Worm (Caenorhabditis elegans) whole organism, L4 larva: Measurements from ENCODE around the gene F54F2.7.
A peak's percentile ranks its signal among the peaks of the same experiment; 100 is the strongest.

Experiments
- F26F4.8 ChIP-seq: fragments of 200-800 bp; sonication (Bioruptor generic); conservative IDR thresholded peaks from 2 replicates; pipeline ENCODE4 v1.3.6; 2022; ENCODE audit warnings: missing genetic modification characterization, missing compliant biosample characterization
- T26A8.4 ChIP-seq: fragments of 200-800 bp; sonication (Bioruptor generic); IDR thresholded peaks from 2 replicates; pipeline ENCODE4 v1.3.6; 2022; ENCODE audit warnings: missing genetic modification characterization, missing compliant biosample characterization
- Y48G9A.11 ChIP-seq: fragments of 200-800 bp; sonication (Bioruptor generic); IDR thresholded peaks from 2 replicates; pipeline ENCODE4 v1.3.6; 2022; ENCODE audit warnings: missing genetic modification reagents, missing genetic modification characterization, missing compliant biosample characterization
- ZK546.5 ChIP-seq, 2 experiments: sonication (generic microtip); optimal IDR thresholded peaks; 2 replicates each; lab custom pipeline; 2017; ENCODE audit warnings: missing biosample characterization in 2 of 2, missing genetic modification characterization in 2 of 2
- arid-1 ChIP-seq: fragments of 200-800 bp; sonication (Bioruptor generic); conservative IDR thresholded peaks from 2 replicates; pipeline ENCODE4 v1.3.6; 2022; ENCODE audit warnings: missing genetic modification reagents, missing genetic modification characterization, missing compliant biosample characterization
- attf-4 ChIP-seq: sonication (generic microtip); optimal IDR thresholded peaks from 3 replicates; lab custom pipeline; 2017; ENCODE audit warnings: missing biosample characterization, missing genetic modification characterization
- ceh-32 ChIP-seq: sonication (generic microtip); optimal IDR thresholded peaks from 2 replicates; lab custom pipeline; 2016; ENCODE audit warnings: mild to moderate bottlenecking, missing genetic modification characterization, missing compliant biosample characterization; ENCODE audit not compliant: poor library complexity
- ceh-44 ChIP-seq: fragments of 200-800 bp; sonication (Bioruptor generic); IDR thresholded peaks from 2 replicates; pipeline ENCODE4 v1.3.6; 2022; ENCODE audit warnings: missing genetic modification reagents, missing genetic modification characterization, missing compliant biosample characterization
- ceh-62 ChIP-seq: sonication (generic microtip); optimal IDR thresholded peaks from 2 replicates; lab custom pipeline; 2017; ENCODE audit warnings: missing biosample characterization, missing genetic modification characterization
- ces-1 ChIP-seq: fragments of 150-350 bp; sonication (generic microtip); optimal IDR thresholded peaks from 4 replicates; lab custom pipeline; 2014; ENCODE audit warnings: missing biosample characterization, missing genetic modification reagents, missing genetic modification characterization
- daf-12 ChIP-seq: fragments of 150-350 bp; optimal IDR thresholded peaks from 2 replicates; lab custom pipeline; 2014; ENCODE audit warnings: missing biosample characterization, missing genetic modification reagents, missing genetic modification characterization
- daf-16 ChIP-seq, 3 experiments: sonication (generic microtip); optimal IDR thresholded peaks; 2 replicates each; lab custom pipeline; 2016 to 2017; ENCODE audit warnings: missing genetic modification characterization in 3 of 3, missing genetic modification reagents in 3 of 3, mild to moderate bottlenecking in 2 of 3, missing compliant biosample characterization in 2 of 3, missing biosample characterization in 1 of 3, moderate library complexity in 1 of 3
- dmd-9 ChIP-seq: fragments of 200-800 bp; sonication (Bioruptor generic); IDR thresholded peaks from 2 replicates; pipeline ENCODE4 v1.3.6; 2022; ENCODE audit warnings: missing genetic modification reagents, missing genetic modification characterization, missing compliant biosample characterization
- hlh-30 ChIP-seq: sonication (generic microtip); optimal IDR thresholded peaks from 2 replicates; lab custom pipeline; 2017; ENCODE audit warnings: antibody characterized with exemption, mild to moderate bottlenecking, missing genetic modification characterization, missing compliant biosample characterization; ENCODE audit not compliant: insufficient read depth
- lin-1 ChIP-seq: fragments of 200-800 bp; sonication (Bioruptor generic); IDR thresholded peaks from 2 replicates; pipeline ENCODE4 v1.3.6; 2022; ENCODE audit warnings: missing genetic modification reagents, missing genetic modification characterization, missing compliant biosample characterization
- lin-13 ChIP-seq: fragments of 150-350 bp; optimal IDR thresholded peaks from 2 replicates; lab custom pipeline; 2014; ENCODE audit warnings: missing biosample characterization, missing genetic modification reagents, missing genetic modification characterization
- lin-15B ChIP-seq: fragments of 150-350 bp; sonication (generic microtip); optimal IDR thresholded peaks from 3 replicates; lab custom pipeline; 2014; ENCODE audit warnings: missing biosample characterization, missing genetic modification characterization
- lin-39 ChIP-seq: fragments of 150-350 bp; optimal IDR thresholded peaks from 2 replicates; lab custom pipeline; 2014; ENCODE audit warnings: missing biosample characterization, missing genetic modification reagents, missing genetic modification characterization
- mep-1 ChIP-seq: fragments of 150-350 bp; sonication (generic microtip); optimal IDR thresholded peaks from 3 replicates; lab custom pipeline; 2014; ENCODE audit warnings: missing biosample characterization, missing genetic modification characterization
- mxl-2 ChIP-seq: fragments of 200-800 bp; sonication (Bioruptor generic); conservative IDR thresholded peaks from 2 replicates; pipeline ENCODE4 v1.3.6; 2022; ENCODE audit warnings: missing genetic modification reagents, missing genetic modification characterization, missing compliant biosample characterization
- nhr-102 ChIP-seq: sonication (generic microtip); optimal IDR thresholded peaks from 2 replicates; lab custom pipeline; 2016; ENCODE audit warnings: mild to moderate bottlenecking, missing genetic modification characterization, moderate library complexity, missing compliant biosample characterization
- nhr-237 ChIP-seq: sonication (generic microtip); optimal IDR thresholded peaks from 2 replicates; lab custom pipeline; 2017; ENCODE audit warnings: missing biosample characterization, missing genetic modification characterization
- nhr-25 ChIP-seq: sonication (generic microtip); optimal IDR thresholded peaks from 2 replicates; lab custom pipeline; 2017; ENCODE audit warnings: missing genetic modification characterization, mild to moderate bottlenecking, missing compliant biosample characterization, antibody characterized with exemption, moderate library complexity, borderline replicate concordance; ENCODE audit not compliant: insufficient read depth
- nhr-41 ChIP-seq: fragments of 200-800 bp; sonication (Bioruptor generic); IDR thresholded peaks from 2 replicates; pipeline ENCODE4 v1.3.6; 2022; ENCODE audit warnings: missing genetic modification reagents, missing genetic modification characterization, missing compliant biosample characterization
- nhr-42 ChIP-seq: fragments of 200-800 bp; sonication (Bioruptor generic); IDR thresholded peaks from 2 replicates; pipeline ENCODE4 v1.3.6; 2022; ENCODE audit warnings: missing genetic modification characterization, missing compliant biosample characterization
- nhr-6 ChIP-seq: fragments of 150-350 bp; optimal IDR thresholded peaks from 2 replicates; lab custom pipeline; 2014; ENCODE audit warnings: missing biosample characterization, missing genetic modification characterization
- nhr-77 ChIP-seq: fragments of 150-350 bp; optimal IDR thresholded peaks from 2 replicates; lab custom pipeline; 2014; ENCODE audit warnings: missing biosample characterization, missing genetic modification characterization
- php-3 ChIP-seq: fragments of 200-800 bp; sonication (Bioruptor generic); IDR thresholded peaks from 2 replicates; pipeline ENCODE4 v1.3.6; 2022; ENCODE audit warnings: missing genetic modification reagents, missing genetic modification characterization, missing compliant biosample characterization
- skn-1 ChIP-seq: fragments of 150-350 bp; optimal IDR thresholded peaks from 2 replicates; lab custom pipeline; 2014; ENCODE audit warnings: missing biosample characterization, missing genetic modification characterization
- snpc-1.2 ChIP-seq: fragments of 200-800 bp; sonication (Bioruptor generic); IDR thresholded peaks from 2 replicates; pipeline ENCODE4 v1.3.6; 2022; ENCODE audit warnings: missing genetic modification reagents, missing genetic modification characterization, missing compliant biosample characterization
- unc-62 ChIP-seq, 3 experiments: fragments of 150-350 bp in 1 of 3; sonication (generic microtip); optimal IDR thresholded peaks in 2 of 3; peaks in 1 of 3; 1 replicate in 1 of 3; 2 replicates in 2 of 3; lab custom pipeline; 2014 to 2017; ENCODE audit warnings: missing biosample characterization in 3 of 3, missing genetic modification characterization in 3 of 3, missing genetic modification reagents in 3 of 3, missing genotype in 1 of 3
- vab-7 ChIP-seq: fragments of 200-800 bp; sonication (Bioruptor generic); IDR thresholded peaks from 2 replicates; pipeline ENCODE4 v1.3.6; 2022; ENCODE audit warnings: missing genetic modification reagents, missing genetic modification characterization, missing compliant biosample characterization
- zag-1 ChIP-seq: fragments of 150-350 bp; optimal IDR thresholded peaks from 2 replicates; lab custom pipeline; 2014; ENCODE audit warnings: missing biosample characterization, missing genetic modification characterization
- ztf-11 ChIP-seq: fragments of 150-350 bp; optimal IDR thresholded peaks from 2 replicates; lab custom pipeline; 2014; ENCODE audit warnings: missing biosample characterization, missing genetic modification characterization

F54F2.7 gene

DNA sequence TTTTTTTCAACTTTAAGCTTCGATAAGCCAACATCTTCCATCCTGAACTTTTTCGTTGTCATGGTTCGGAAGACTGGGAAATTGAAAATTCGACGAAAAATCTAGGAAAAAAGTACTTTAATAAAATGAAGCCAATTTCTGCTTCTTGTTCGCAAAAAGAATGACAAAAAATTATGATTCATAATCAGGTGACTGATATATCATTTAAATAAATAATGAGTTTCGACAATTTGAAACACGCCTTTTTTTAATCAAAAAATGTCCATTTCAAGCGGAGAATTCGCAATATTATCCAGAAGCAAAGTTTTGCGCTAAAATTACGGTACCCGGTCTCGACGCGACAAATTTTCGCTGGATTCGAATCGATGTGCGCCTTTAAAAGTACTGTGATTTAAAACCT lies 38.0 kb upstream of the F54F2.7 start, which contains the start of gene F44E2.6:
TSS of gene F44E2.6 (minus strand) at position 101 of the 400 bp plus-strand sequence.
- TF ChIP-seq snpc-1.2 (no peak), nhr-41 (no peak), vab-7 (no peak), nhr-6 (no peak), zag-1 (no peak), skn-1 (tag; lab: Kevin White, UChicago) (no peak), ceh-44 (GFP tag; lab: Robert Waterston, UW) (no peak), ceh-32 (tag; lab: Kevin White, UChicago) (no peak), arid-1 (GFP tag; lab: Robert Waterston, UW) (no peak), ces-1 (GFP tag; lab: Kevin White, UChicago) (no peak), ceh-62 (no peak), nhr-25 (no peak), F26F4.8 (GFP tag; lab: Robert Waterston, UW) (no peak), daf-16 (GFP tag; optimal IDR thresholded peaks at IDR 0.05; lab: Kevin White, UChicago) (no peak), daf-16 (tag; optimal IDR thresholded peaks at IDR 0.05; lab: Kevin White, UChicago) (no peak)

DNA sequence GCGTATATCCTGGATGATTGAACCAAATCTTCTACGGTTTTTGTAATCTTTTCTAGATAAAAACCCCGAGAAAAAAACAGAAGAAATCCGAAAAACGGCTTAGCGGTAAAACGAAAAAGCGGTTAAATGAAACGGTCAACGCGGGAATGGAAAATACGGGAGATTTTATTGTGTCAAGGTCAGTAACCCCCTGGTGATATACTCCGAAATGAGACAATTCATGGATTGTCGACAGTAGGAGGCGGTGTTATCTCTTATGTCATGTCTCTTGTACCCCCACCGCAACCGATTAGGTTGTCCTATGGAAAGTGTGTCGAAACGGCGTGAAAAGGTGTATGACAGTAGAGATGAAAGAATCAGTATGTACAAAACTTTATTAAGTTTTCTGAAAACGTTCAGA lies 37.0 kb upstream of the F54F2.7 start:
- no peak for TF ChIP-seq hlh-30 (tag; lab: Kevin White, UChicago)
- no peak for TF ChIP-seq dmd-9
- TF ChIP-seq lin-39, result no peak
- no peak for TF ChIP-seq nhr-102 (tag; lab: Kevin White, UChicago)
- TF ChIP-seq ZK546.5 (tag; optimal IDR thresholded peaks at IDR 0.05; lab: Kevin White, UChicago), result no peak
- TF ChIP-seq daf-12 (tag; lab: Kevin White, UChicago), result no peak
- no peak for TF ChIP-seq nhr-237 (tag; lab: Kevin White, UChicago)
- no peak for TF ChIP-seq lin-15B
- no peak for TF ChIP-seq php-3 (GFP tag; lab: Robert Waterston, UW)
- no peak for TF ChIP-seq Y48G9A.11 (GFP tag; lab: Robert Waterston, UW)
- no peak for TF ChIP-seq mep-1
- TF ChIP-seq T26A8.4 (GFP tag; lab: Robert Waterston, UW), result no peak
- TF ChIP-seq lin-13, result no peak
- TF ChIP-seq ztf-11 (tag; lab: Kevin White, UChicago), result no peak
- TF ChIP-seq ces-1 (GFP tag; lab: Kevin White, UChicago), result no peak
- TF ChIP-seq nhr-77 (tag; lab: Kevin White, UChicago), result no peak
- TF ChIP-seq attf-4 (tag; lab: Kevin White, UChicago), result no peak

- TF ChIP-seq lin-1, result no peak
- TF ChIP-seq daf-12 (tag; lab: Kevin White, UChicago), result no peak
- TF ChIP-seq unc-62 (GFP tag; optimal IDR thresholded peaks at IDR 0.05 in 1 of 2; lab: Kevin White, UChicago), result peak in 1 of 2 experiments; percentile 83
- no peak for TF ChIP-seq unc-62 (tag; optimal IDR thresholded peaks at IDR 0.05; lab: Kevin White, UChicago)
- no peak for TF ChIP-seq nhr-6
- TF ChIP-seq dmd-9, result no peak
- TF ChIP-seq F26F4.8 (GFP tag; lab: Robert Waterston, UW), result no peak
- TF ChIP-seq nhr-42 (GFP tag; lab: Robert Waterston, UW), result no peak
- TF ChIP-seq mxl-2, result no peak
These were observed 32.7 kb upstream of the F54F2.7 start for ce11 chrIII:8839813-8840212.

DNA sequence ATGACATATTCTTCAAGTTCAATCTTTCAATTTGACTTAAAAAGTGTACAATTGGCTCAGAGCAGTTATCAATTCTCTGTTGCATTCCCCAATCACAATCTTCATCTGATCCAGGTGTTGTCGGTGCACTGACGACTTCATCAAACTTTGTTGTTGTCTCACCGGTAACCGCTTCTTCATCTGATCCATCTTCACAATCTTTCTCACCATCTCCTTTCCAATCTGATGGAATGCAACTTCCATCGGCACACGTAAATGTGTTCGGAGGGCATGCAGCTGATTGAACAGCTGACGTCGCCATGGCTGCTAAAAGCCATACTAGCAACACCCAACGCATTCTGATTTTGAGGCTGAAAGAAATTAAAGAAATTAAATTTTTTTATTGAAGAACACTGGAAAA lies 30.9 kb upstream of the F54F2.7 start, which contains the start of gene F44E2.4:
TSS of gene F44E2.4 (minus strand) at position 350 of the 400 bp plus-strand sequence.
- TF ChIP-seq T26A8.4 (GFP tag; lab: Robert Waterston, UW) (no peak), zag-1 (no peak)
